Worm (Caenorhabditis elegans) whole organism, L4 larva: ENCODE results near the gene C55C3.73.

Experiments used
- Y5F2A.4 ChIP-seq: fragments of 200-800 bp; sonication (Bioruptor generic); optimal IDR thresholded peaks from 2 replicates; lab custom pipeline; 2018; ENCODE audit warnings: mild to moderate bottlenecking, missing genetic modification characterization, missing compliant biosample characterization
- Y75B8A.6 ChIP-seq: fragments of 200-800 bp; sonication (Bioruptor generic); IDR thresholded peaks from 2 replicates; pipeline ENCODE4 v1.3.6; 2022; ENCODE audit warnings: missing genetic modification reagents, missing genetic modification characterization, missing compliant biosample characterization
- lsy-2 ChIP-seq, 2 experiments: fragments of 150-350 bp in 1 of 2; sonication (generic microtip) in 1 of 2; optimal IDR thresholded peaks; 2 replicates each; lab custom pipeline; 2014 to 2017; ENCODE audit warnings: missing biosample characterization in 2 of 2, missing genetic modification characterization in 2 of 2
- mdl-1 ChIP-seq, 2 experiments: fragments of 150-350 bp in 1 of 2; sonication (generic microtip) in 1 of 2; optimal IDR thresholded peaks; 2 replicates each; lab custom pipeline; 2014 to 2017; ENCODE audit warnings: missing biosample characterization in 2 of 2, missing genetic modification characterization in 2 of 2
- nhr-237 ChIP-seq: sonication (generic microtip); optimal IDR thresholded peaks from 2 replicates; lab custom pipeline; 2017; ENCODE audit warnings: missing biosample characterization, missing genetic modification characterization
- unc-62 ChIP-seq, 3 experiments: fragments of 150-350 bp in 1 of 3; sonication (generic microtip); optimal IDR thresholded peaks in 2 of 3; peaks in 1 of 3; 1 replicate in 1 of 3; 2 replicates in 2 of 3; lab custom pipeline; 2014 to 2017; ENCODE audit warnings: missing biosample characterization in 3 of 3, missing genetic modification characterization in 3 of 3, missing genetic modification reagents in 3 of 3, missing genotype in 1 of 3

- TF ChIP-seq Y75B8A.6 (GFP tag; lab: Robert Waterston, UW): no peak
- no peak for TF ChIP-seq unc-62 (GFP tag; optimal IDR thresholded peaks at IDR 0.05 in 1 of 2; lab: Kevin White, UChicago)
- TF ChIP-seq unc-62 (tag; optimal IDR thresholded peaks at IDR 0.05; lab: Kevin White, UChicago): no peak
- no peak for TF ChIP-seq lsy-2 (tag; optimal IDR thresholded peaks at IDR 0.05; lab: Kevin White, UChicago)
- TF ChIP-seq nhr-237 (tag; lab: Kevin White, UChicago): no peak
- TF ChIP-seq Y5F2A.4: no peak
- TF ChIP-seq mdl-1 (tag; optimal IDR thresholded peaks at IDR 0.05; lab: Kevin White, UChicago): no peak
These were observed 20.6 kb downstream of the C55C3.73 start, which contains the start of the genes C55C3.7 and C55C3.6 for ce11 chrIV:5682547-5683234.
